Fruit fly (Drosophila melanogaster): ENCODE data around the gene CG32115.

CG32115 gene

dm6 chr3L:12913609-12914266 lies at the start of gene CG32115 (continued):
- no peak for TF ChIP-seq Dfd (GFP tag; optimal IDR thresholded peaks at IDR 0.05)
- no peak for TF ChIP-seq D (optimal IDR thresholded peaks at IDR 0.05)
- peak; percentile 69 for TF ChIP-seq D (GFP tag; optimal IDR thresholded peaks at IDR 0.05)
- peak; percentile 91 for TF ChIP-seq tio (GFP tag; optimal IDR thresholded peaks at IDR 0.05)
- peak; percentile 90 for TF ChIP-seq ems (GFP tag; optimal IDR thresholded peaks at IDR 0.05)
- peak; percentile 90 for TF ChIP-seq CG18619 (GFP tag; optimal IDR thresholded peaks at IDR 0.05)
- TF ChIP-seq CG17829 (tag; optimal IDR thresholded peaks at IDR 0.05): peak; percentile 93
- peak; percentile 95 for TF ChIP-seq CG2712 (tag; optimal IDR thresholded peaks at IDR 0.05)
- peak; percentile 83 for TF ChIP-seq tx (GFP tag; optimal IDR thresholded peaks at IDR 0.05)
- peak; percentile 90 for TF ChIP-seq ken (GFP tag; IDR thresholded peaks at IDR 0.05)
- peak; percentile 74 for TF ChIP-seq CG15696 (tag; optimal IDR thresholded peaks at IDR 0.05)
- TF ChIP-seq chif (GFP tag; optimal IDR thresholded peaks at IDR 0.05): peak; percentile 89 to 93
- peak; percentile 73 for TF ChIP-seq CG17912 (GFP tag; optimal IDR thresholded peaks at IDR 0.05)
- TF ChIP-seq Asciz (GFP tag; optimal IDR thresholded peaks at IDR 0.05): peak; percentile 83
- no peak for TF ChIP-seq prd (optimal IDR thresholded peaks at IDR 0.05)
- peak; percentile 96 for TF ChIP-seq prd (GFP tag; IDR thresholded peaks at IDR 0.05)
- peak; percentile 76 for TF ChIP-seq pb (GFP tag; optimal IDR thresholded peaks at IDR 0.05)
- TF ChIP-seq CG9817 (tag; optimal IDR thresholded peaks at IDR 0.05): peak; percentile 97
- peak; percentile 84 for TF ChIP-seq Adf1 (GFP tag; IDR thresholded peaks at IDR 0.05)
- TF ChIP-seq Abd-B (GFP tag; optimal IDR thresholded peaks at IDR 0.05): peak; percentile 96
- TF ChIP-seq Lim3 (GFP tag; IDR thresholded peaks at IDR 0.05): peak; percentile 80
- peak; percentile 92 for TF ChIP-seq oc (tag; optimal IDR thresholded peaks at IDR 0.05)
- TF ChIP-seq CG2199 (GFP tag; IDR thresholded peaks at IDR 0.05): no peak
- TF ChIP-seq CG31224 (GFP tag; IDR thresholded peaks at IDR 0.05): peak; percentile 93
- peak; percentile 94 for TF ChIP-seq cas (GFP tag; IDR thresholded peaks at IDR 0.05)
- TF ChIP-seq gcm2 (GFP tag; optimal IDR thresholded peaks at IDR 0.05): peak; percentile 79
- TF ChIP-seq lilli (GFP tag; optimal IDR thresholded peaks at IDR 0.05): peak; percentile 95
- peak; percentile 90 for TF ChIP-seq HLH54F (GFP tag; optimal IDR thresholded peaks at IDR 0.05)
- TF ChIP-seq disco-r (GFP tag; optimal IDR thresholded peaks at IDR 0.05): peak; percentile 77
- TF ChIP-seq CG10654 (GFP tag; optimal IDR thresholded peaks at IDR 0.05): peak; percentile 92
- TF ChIP-seq Dad (GFP tag; optimal IDR thresholded peaks at IDR 0.05): peak; percentile 79
- peak; percentile 94 for TF ChIP-seq CG10147 (GFP tag; optimal IDR thresholded peaks at IDR 0.05)
- TF ChIP-seq dati (GFP tag; IDR thresholded peaks at IDR 0.05): peak; percentile 85
- TF ChIP-seq CG4617 (GFP tag; optimal IDR thresholded peaks at IDR 0.05; ENCODE audit: borderline replicate concordance): peak; percentile 70
- TF ChIP-seq CG13624 (GFP tag; optimal IDR thresholded peaks at IDR 0.05): peak; percentile 96
- TF ChIP-seq Nf-YB (GFP tag; optimal IDR thresholded peaks at IDR 0.05): peak; percentile 78
- TF ChIP-seq CG14860 (GFP tag; IDR thresholded peaks at IDR 0.05; ENCODE audit: partially characterized antibody): no peak; the same call in 2 of the 3 replicates
- no peak for TF ChIP-seq h (optimal IDR thresholded peaks at IDR 0.05)
- TF ChIP-seq CG4424 (GFP tag; optimal IDR thresholded peaks at IDR 0.05): peak; percentile 91
- TF ChIP-seq Oaz (GFP tag; IDR thresholded peaks at IDR 0.05): peak; percentile 88
- peak; percentile 77 for TF ChIP-seq pnt (GFP tag; optimal IDR thresholded peaks at IDR 0.05)
- TF ChIP-seq NC2β (GFP tag; optimal IDR thresholded peaks at IDR 0.05): peak; percentile 76
- TF ChIP-seq Taf1 (GFP tag; IDR thresholded peaks at IDR 0.05): peak; percentile 94
- peak; percentile 71 for TF ChIP-seq CG3065 (GFP tag; optimal IDR thresholded peaks at IDR 0.05)
- TF ChIP-seq CG14441 (GFP tag; IDR thresholded peaks at IDR 0.05): peak; percentile 96
- TF ChIP-seq CG13296 (GFP tag; optimal IDR thresholded peaks at IDR 0.05): peak; percentile 93
- TF ChIP-seq Usf (GFP tag; optimal IDR thresholded peaks at IDR 0.05): peak; percentile 83
- no peak for TF ChIP-seq CG2129 (GFP tag; IDR thresholded peaks at IDR 0.05; ENCODE audit: partially characterized antibody)
- TF ChIP-seq Elba2 (GFP tag; optimal IDR thresholded peaks at IDR 0.05): no peak
- TF ChIP-seq onecut (GFP tag; IDR thresholded peaks at IDR 0.05): peak; percentile 85
- TF ChIP-seq CG12769 (tag; optimal IDR thresholded peaks at IDR 0.05): peak; percentile 98
